Fruit fly (Drosophila melanogaster) Kc167 (cell line): Measurements from ENCODE around the gene PIG-Wb.

Experiments used
- Myc ChIP-seq: fragments of >200 bp; optimal IDR thresholded peaks from 2 replicates; lab custom pipeline; 2017; ENCODE audit warnings: missing external identifiers
- Sin3A ChIP-seq: fragments of >200 bp; optimal IDR thresholded peaks from 2 replicates; lab custom pipeline; 2018; ENCODE audit warnings: missing external identifiers
- h ChIP-seq: fragments of >200 bp; optimal IDR thresholded peaks from 3 replicates; lab custom pipeline; 2018; ENCODE audit warnings: missing external identifiers
- insv ChIP-seq: fragments of >200 bp; optimal IDR thresholded peaks from 3 replicates; lab custom pipeline; 2018; ENCODE audit warnings: missing external identifiers
- psq ChIP-seq: fragments of >200 bp; optimal IDR thresholded peaks from 2 replicates; lab custom pipeline; 2017; ENCODE audit warnings: missing external identifiers
- ttk ChIP-seq: sonication (Bioruptor generic); optimal IDR thresholded peaks from 2 replicates; lab custom pipeline; 2017; ENCODE audit warnings: missing external identifiers

- TF ChIP-seq ttk (lab: Kevin White, UChicago) (no peak), psq (lab: Kevin White, UChicago) (no peak), insv (lab: Kevin White, UChicago) (no peak), h (lab: Kevin White, UChicago) (no peak), Myc (lab: Kevin White, UChicago) (no peak), Sin3A (no peak)
Observed at dm6 chr3L:1774713-1775648, 37.1 kb upstream of the PIG-Wb start, which contains the start of the genes CG13933 and PolD2.
